Worm (Caenorhabditis elegans) whole organism, L2 larva: ENCODE measurements around the gene R07H5.11.

Experiments
- F13H6.1 ChIP-seq: sonication (generic microtip); optimal IDR thresholded peaks from 2 replicates; lab custom pipeline; 2016; ENCODE audit warnings: missing genetic modification characterization, missing compliant biosample characterization
- ama-1 ChIP-seq: fragments of 150-350 bp; optimal IDR thresholded peaks from 2 replicates; lab custom pipeline; 2018; ENCODE audit warnings: inconsistent platforms
- ceh-82 ChIP-seq: fragments of 150-350 bp; optimal IDR thresholded peaks from 2 replicates; lab custom pipeline; 2014; ENCODE audit warnings: missing biosample characterization, missing genetic modification characterization
- egl-27 ChIP-seq: sonication (generic microtip); optimal IDR thresholded peaks from 3 replicates; lab custom pipeline; 2017; ENCODE audit warnings: missing biosample characterization, missing genetic modification reagents, missing genetic modification characterization
- lin-13 ChIP-seq: fragments of 150-350 bp; optimal IDR thresholded peaks from 2 replicates; lab custom pipeline; 2014; ENCODE audit warnings: missing biosample characterization, missing genetic modification reagents, missing genetic modification characterization
- lin-39 ChIP-seq: fragments of 150-350 bp; optimal IDR thresholded peaks from 2 replicates; lab custom pipeline; 2014; ENCODE audit warnings: missing biosample characterization, missing genetic modification reagents, missing genetic modification characterization
- nhr-237 ChIP-seq: fragments of 150-350 bp; optimal IDR thresholded peaks from 2 replicates; lab custom pipeline; 2014; ENCODE audit warnings: missing biosample characterization, missing genetic modification characterization
- nhr-6 ChIP-seq: fragments of 150-350 bp; optimal IDR thresholded peaks from 2 replicates; lab custom pipeline; 2014; ENCODE audit warnings: missing biosample characterization, missing genetic modification characterization
- skn-1 ChIP-seq: sonication (generic microtip); optimal IDR thresholded peaks from 2 replicates; lab custom pipeline; 2017; ENCODE audit warnings: missing biosample characterization, missing genetic modification characterization
- unc-62 ChIP-seq: fragments of 150-350 bp; optimal IDR thresholded peaks from 2 replicates; lab custom pipeline; 2014; ENCODE audit warnings: missing biosample characterization, missing genetic modification reagents, missing genetic modification characterization
- ztf-11 ChIP-seq: sonication (generic microtip); optimal IDR thresholded peaks from 2 replicates; lab custom pipeline; 2017; ENCODE audit warnings: missing biosample characterization, missing genetic modification characterization
- ztf-4 ChIP-seq: fragments of 150-350 bp; optimal IDR thresholded peaks from 2 replicates; lab custom pipeline; 2014; ENCODE audit warnings: missing biosample characterization, missing genetic modification characterization

ce11 chrIV:11230069-11230468 lies 27.5 kb downstream of the R07H5.11 start, which contains the start of gene best-7:
- TF ChIP-seq F13H6.1 (tag; lab: Kevin White, UChicago) (no peak), ama-1 (lab: Kevin White, UChicago) (no peak), nhr-6 (no peak), ceh-82 (tag; lab: Kevin White, UChicago) (no peak), skn-1 (no peak), ztf-4 (tag; lab: Kevin White, UChicago) (no peak), lin-13 (GFP tag; lab: Kevin White, UChicago) (no peak), lin-39 (tag; lab: Kevin White, UChicago) (no peak), ztf-11 (tag; lab: Kevin White, UChicago) (no peak), egl-27 (tag; lab: Kevin White, UChicago) (no peak), nhr-237 (tag; lab: Kevin White, UChicago) (no peak), unc-62 (GFP tag; lab: Kevin White, UChicago) (no peak)
